Worm (Caenorhabditis elegans) whole organism, young adult: ENCODE data around the gene Y51A2D.18.

Source experiments
- B0261.1 ChIP-seq: sonication (generic microtip); optimal IDR thresholded peaks from 2 replicates; lab custom pipeline; 2016; ENCODE audit warnings: mild to moderate bottlenecking, missing genetic modification characterization, moderate library complexity, missing compliant biosample characterization
- dpl-1 ChIP-seq: fragments of 150-350 bp; optimal IDR thresholded peaks from 2 replicates; lab custom pipeline; 2014; ENCODE audit warnings: missing biosample characterization, missing genetic modification reagents, missing genetic modification characterization
- efl-1 ChIP-seq: fragments of 150-350 bp; optimal IDR thresholded peaks from 2 replicates; lab custom pipeline; 2014; ENCODE audit warnings: missing biosample characterization, missing genetic modification reagents, missing genetic modification characterization
- ekl-4 ChIP-seq: fragments of 200-800 bp; sonication (Bioruptor generic); IDR thresholded peaks from 2 replicates; pipeline ENCODE4 v1.3.6; 2022; ENCODE audit warnings: missing genetic modification reagents, missing genetic modification characterization, missing compliant biosample characterization
- rec-8 ChIP-seq, 2 experiments: sonication (generic microtip); optimal IDR thresholded peaks; 2 replicates each; lab custom pipeline; 2016; ENCODE audit warnings: mild to moderate bottlenecking in 2 of 2, missing genetic modification characterization in 2 of 2, missing genetic modification reagents in 2 of 2, missing genotype in 2 of 2, missing biosample characterization in 1 of 2, missing compliant biosample characterization in 1 of 2, moderate library complexity in 1 of 2
- snpc-4 ChIP-seq, 5 experiments: fragments of 150-350 bp in 1 of 5; sonication (generic microtip) in 4 of 5; optimal IDR thresholded peaks; 2 replicates each; lab custom pipeline; 2014 to 2018; ENCODE audit warnings: missing genetic modification characterization in 5 of 5, missing biosample characterization in 3 of 5, antibody characterized with exemption in 2 of 5, mild to moderate bottlenecking in 2 of 5, missing compliant biosample characterization in 2 of 5, missing genotype in 2 of 5, moderate library complexity in 2 of 5, missing genetic modification reagents in 1 of 5
- sptf-2 ChIP-seq: fragments of 200-800 bp; sonication (Bioruptor generic); optimal IDR thresholded peaks from 2 replicates; lab custom pipeline; 2018; ENCODE audit warnings: mild to moderate bottlenecking, missing genetic modification characterization, missing compliant biosample characterization
- unc-130 ChIP-seq: sonication (generic microtip); optimal IDR thresholded peaks from 2 replicates; lab custom pipeline; 2016; ENCODE audit warnings: missing genetic modification reagents, missing genetic modification characterization, missing compliant biosample characterization
- zfh-2 ChIP-seq: fragments of 200-800 bp; sonication (Bioruptor generic); conservative IDR thresholded peaks from 2 replicates; pipeline ENCODE4 v1.3.6; 2022; ENCODE audit warnings: missing genetic modification reagents, missing genetic modification characterization, missing compliant biosample characterization
- ztf-26 ChIP-seq: sonication (generic microtip); optimal IDR thresholded peaks from 2 replicates; lab custom pipeline; 2017; ENCODE audit warnings: missing genetic modification characterization, missing compliant biosample characterization

- TF ChIP-seq ztf-26 (no peak), B0261.1 (tag; lab: Kevin White, UChicago) (no peak), unc-130 (no peak), rec-8 (tag; optimal IDR thresholded peaks at IDR 0.05; lab: Kevin White, UChicago) (no peak), sptf-2 (GFP tag; lab: Kevin White, UChicago) (no peak), snpc-4 (GFP tag; optimal IDR thresholded peaks at IDR 0.05; lab: Kevin White, UChicago) (no peak), snpc-4 (tag; optimal IDR thresholded peaks at IDR 0.05; lab: Kevin White, UChicago) (peak in 1 of 4 experiments; percentile 55), dpl-1 (GFP tag; lab: Kevin White, UChicago) (no peak), efl-1 (GFP tag; lab: Kevin White, UChicago) (peak; percentile 49), zfh-2 (GFP tag; lab: Robert Waterston, UW) (no peak), ekl-4 (GFP tag; lab: Robert Waterston, UW) (no peak)
These were observed 46.5 kb upstream of the Y51A2D.18 start, which contains the start of gene ints-5 for ce11 chrV:18533606-18534005.
